Worm (Caenorhabditis elegans) whole organism, L4/young adult: ENCODE results near the gene aqp-12.

Source experiments
- W03F9.2 ChIP-seq: fragments of 150-350 bp; optimal IDR thresholded peaks from 2 replicates; lab custom pipeline; 2014; ENCODE audit warnings: missing biosample characterization, missing genetic modification characterization
- dao-5 ChIP-seq: sonication (generic microtip); optimal IDR thresholded peaks from 2 replicates; lab custom pipeline; 2016; ENCODE audit warnings: missing genotype, missing genetic modification characterization, moderate library complexity, missing compliant biosample characterization
- him-1 ChIP-seq: sonication (generic microtip); optimal IDR thresholded peaks from 2 replicates; lab custom pipeline; 2016; ENCODE audit warnings: missing genotype, missing genetic modification reagents, missing genetic modification characterization, missing compliant biosample characterization

DNA sequence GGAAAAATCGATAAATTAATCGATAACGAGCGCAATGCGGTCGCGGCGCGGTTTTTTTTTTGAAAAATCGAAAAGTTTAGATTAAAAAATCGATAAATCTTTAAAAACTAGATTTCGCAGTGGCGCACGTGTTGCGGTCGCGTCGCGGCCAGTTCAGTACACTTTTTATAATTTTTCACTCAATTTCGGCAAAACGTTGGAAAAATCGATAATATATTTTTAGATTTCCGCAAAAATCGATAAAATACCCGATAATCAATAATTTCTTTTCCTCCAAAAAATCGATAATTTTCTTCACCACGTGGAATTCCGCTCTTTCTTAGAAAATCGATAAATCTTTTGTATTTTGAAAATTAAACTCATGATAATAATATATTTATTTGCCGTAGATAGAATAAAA is 26.5 kb upstream of the aqp-12 start:
- TF ChIP-seq him-1 (tag; lab: Kevin White, UChicago) (no peak), dao-5 (tag; lab: Kevin White, UChicago) (no peak), W03F9.2 (tag; lab: Kevin White, UChicago) (no peak)
